Fruit fly (Drosophila melanogaster): ENCODE results near the gene Tfb4.

The Tfb4 gene

dm6 chr2L:1135495-1135894 lies 15.0 kb downstream of the Tfb4 start:
- TF ChIP-seq Eip93F (GFP tag; optimal IDR thresholded peaks at IDR 0.05) (no peak), CG9139 (GFP tag; optimal IDR thresholded peaks at IDR 0.05) (no peak), CG8319 (GFP tag; optimal IDR thresholded peaks at IDR 0.05) (no peak), Eip78C (GFP tag) (peak; percentile 51), net (GFP tag; optimal IDR thresholded peaks at IDR 0.05) (no peak), CG10669 (GFP tag; optimal IDR thresholded peaks at IDR 0.05) (no peak), cyc (GFP tag; optimal IDR thresholded peaks at IDR 0.05) (no peak), Hr39 (GFP tag; optimal IDR thresholded peaks at IDR 0.05) (no peak), CG11294 (GFP tag; IDR thresholded peaks at IDR 0.05) (no peak), CG6792 (GFP tag; optimal IDR thresholded peaks at IDR 0.05) (no peak), CG1621 (tag; optimal IDR thresholded peaks at IDR 0.05) (no peak), eg (GFP tag; IDR thresholded peaks at IDR 0.05) (0 out of 3 replicates have a peak, but pooled peaks have one; percentile 30), Blimp-1 (GFP tag; optimal IDR thresholded peaks at IDR 0.05) (no peak), CG3919 (GFP tag; optimal IDR thresholded peaks at IDR 0.05) (no peak), fd59A (GFP tag; optimal IDR thresholded peaks at IDR 0.05) (no peak), Gug (GFP tag; IDR thresholded peaks at IDR 0.05) (no peak), Ets96B (tag; optimal IDR thresholded peaks at IDR 0.05) (peak; percentile 28), Eip75B (GFP tag; optimal IDR thresholded peaks at IDR 0.05) (no peak), CG32006 (GFP tag; optimal IDR thresholded peaks at IDR 0.05) (peak; percentile 57), achi (GFP tag; optimal IDR thresholded peaks at IDR 0.05) (peak; percentile 25), CG6276 (GFP tag; optimal IDR thresholded peaks at IDR 0.05) (peak; percentile 34), CG8119 (GFP tag; IDR thresholded peaks at IDR 0.05) (peak; percentile 43; the same call in 1 of the 3 replicates), CG34406 (GFP tag; optimal IDR thresholded peaks at IDR 0.05) (no peak), Lpt (GFP tag; optimal IDR thresholded peaks at IDR 0.05) (no peak), CG8632 (GFP tag; optimal IDR thresholded peaks at IDR 0.05) (peak; percentile 26), topi (GFP tag; optimal IDR thresholded peaks at IDR 0.05) (no peak), dsx (GFP tag; optimal IDR thresholded peaks at IDR 0.05; ENCODE audit: poor library complexity, severe bottlenecking) (no peak), CG10631 (GFP tag; optimal IDR thresholded peaks at IDR 0.05) (peak; percentile 37), OdsH (GFP tag; optimal IDR thresholded peaks at IDR 0.05) (peak; percentile 28), esn (GFP tag; optimal IDR thresholded peaks at IDR 0.05) (no peak), CG16779 (tag; optimal IDR thresholded peaks at IDR 0.05) (no peak), Hr4 (GFP tag; optimal IDR thresholded peaks at IDR 0.05) (no peak), acj6 (GFP tag; optimal IDR thresholded peaks at IDR 0.05) (peak; percentile 31)

dm6 chr2L:1134011-1134743 lies 16.3 kb downstream of the Tfb4 start, which contains the start of the genes Iris and CG4577:
TSS of gene Iris (minus strand) at chr2L:1134098.
TSS of gene CG4577 (plus strand) at chr2L:1134693.
- TF ChIP-seq CG11762 (GFP tag; optimal IDR thresholded peaks at IDR 0.05; ENCODE audit: insufficient read depth) (no peak), CG16779 (tag; optimal IDR thresholded peaks at IDR 0.05) (peak; percentile 2)

- TF ChIP-seq fd59A (GFP tag; optimal IDR thresholded peaks at IDR 0.05): peak; percentile 20
- TF ChIP-seq CG1621 (tag; optimal IDR thresholded peaks at IDR 0.05): peak; percentile 22
- peak; percentile 16 for TF ChIP-seq CG8319 (GFP tag; optimal IDR thresholded peaks at IDR 0.05)
- no peak for TF ChIP-seq vri (GFP tag; optimal IDR thresholded peaks at IDR 0.05)
- peak; percentile 50 for TF ChIP-seq Gug (GFP tag; IDR thresholded peaks at IDR 0.05)
- peak; percentile 79 for TF ChIP-seq CG3032 (tag; optimal IDR thresholded peaks at IDR 0.05)
- TF ChIP-seq CG6792 (GFP tag; optimal IDR thresholded peaks at IDR 0.05): peak; percentile 61
- TF ChIP-seq CG11762 (GFP tag; optimal IDR thresholded peaks at IDR 0.05; ENCODE audit: insufficient read depth): peak; percentile 46
- peak; percentile 71 for TF ChIP-seq cyc (GFP tag; optimal IDR thresholded peaks at IDR 0.05)
- peak; percentile 38 for TF ChIP-seq achi (GFP tag; optimal IDR thresholded peaks at IDR 0.05)
- TF ChIP-seq Hr38 (GFP tag; optimal IDR thresholded peaks at IDR 0.05): no peak
- peak; percentile 22 for TF ChIP-seq Lpt (GFP tag; optimal IDR thresholded peaks at IDR 0.05)
- peak; percentile 14 for TF ChIP-seq net (GFP tag; optimal IDR thresholded peaks at IDR 0.05)
- TF ChIP-seq CG7368 (GFP tag; optimal IDR thresholded peaks at IDR 0.05): peak; percentile 38
- TF ChIP-seq Eip78C (GFP tag): peak; percentile 78
- peak; percentile 61; the same call in 2 of the 3 replicates for TF ChIP-seq CG8119 (GFP tag; IDR thresholded peaks at IDR 0.05)
- peak; percentile 28 for TF ChIP-seq CG6808 (GFP tag; optimal IDR thresholded peaks at IDR 0.05)
- TF ChIP-seq CG8632 (GFP tag; optimal IDR thresholded peaks at IDR 0.05): peak; percentile 60
- TF ChIP-seq CG31627 (GFP tag; optimal IDR thresholded peaks at IDR 0.05): peak; percentile 70
- TF ChIP-seq fkh (GFP tag; optimal IDR thresholded peaks at IDR 0.05): peak; percentile 8
- TF ChIP-seq CG10669 (GFP tag; optimal IDR thresholded peaks at IDR 0.05): peak; percentile 46
- TF ChIP-seq Hr4 (GFP tag; optimal IDR thresholded peaks at IDR 0.05): peak; percentile 70
- peak; percentile 44 for TF ChIP-seq Sox15 (GFP tag; optimal IDR thresholded peaks at IDR 0.05)
- TF ChIP-seq Hr39 (GFP tag; optimal IDR thresholded peaks at IDR 0.05): peak; percentile 67
- TF ChIP-seq CG32006 (GFP tag; optimal IDR thresholded peaks at IDR 0.05): peak; percentile 69
- peak; percentile 1 for TF ChIP-seq Blimp-1 (GFP tag; optimal IDR thresholded peaks at IDR 0.05)
Observed at dm6 chr2L:1128932-1129887, 21.3 kb downstream of the Tfb4 start, which contains the start of the genes Pino and TBC1D23. TSS of gene Pino (minus strand) at chr2L:1128953. TSS of gene TBC1D23 (plus strand) at chr2L:1129316.

All from whole organism, prepupa.